Worm (Caenorhabditis elegans) whole organism, young adult: ENCODE data around the gene T23F11.4.

Source experiments
- B0019.2 ChIP-seq: fragments of 200-800 bp; sonication (Bioruptor generic); conservative IDR thresholded peaks from 2 replicates; pipeline ENCODE4 v1.3.6; 2022; ENCODE audit warnings: missing genetic modification reagents, missing genetic modification characterization, missing compliant biosample characterization
- D2030.7 ChIP-seq: fragments of 200-800 bp; sonication (Bioruptor generic); IDR thresholded peaks from 2 replicates; pipeline ENCODE4 v1.3.6; 2022; ENCODE audit warnings: missing genetic modification reagents, missing genetic modification characterization, missing compliant biosample characterization
- F23B12.7 ChIP-seq: sonication (generic microtip); optimal IDR thresholded peaks from 2 replicates; lab custom pipeline; 2017; ENCODE audit warnings: missing genetic modification characterization, mild to moderate bottlenecking, missing compliant biosample characterization, antibody characterized with exemption, moderate library complexity; ENCODE audit not compliant: insufficient read depth
- F39B2.1 ChIP-seq: fragments of 200-800 bp; sonication (Bioruptor generic); IDR thresholded peaks from 2 replicates; pipeline ENCODE4 v1.3.6; 2022; ENCODE audit warnings: missing genetic modification reagents, missing genetic modification characterization, missing compliant biosample characterization
- F49E8.2 ChIP-seq: sonication (generic microtip); optimal IDR thresholded peaks from 3 replicates; lab custom pipeline; 2017; ENCODE audit warnings: missing genetic modification characterization, mild to moderate bottlenecking, missing compliant biosample characterization, antibody characterized with exemption, moderate library complexity; ENCODE audit not compliant: insufficient read depth
- F57A8.1 ChIP-seq: fragments of 200-800 bp; sonication (Bioruptor generic); optimal IDR thresholded peaks from 2 replicates; lab custom pipeline; 2018; ENCODE audit warnings: mild to moderate bottlenecking, missing genetic modification characterization, moderate library complexity, missing compliant biosample characterization
- Y79H2A.3 ChIP-seq: fragments of 200-800 bp; sonication (Bioruptor generic); conservative IDR thresholded peaks from 2 replicates; pipeline ENCODE4 v1.3.6; 2022; ENCODE audit warnings: missing genetic modification reagents, missing genetic modification characterization, missing compliant biosample characterization
- ZK185.1 ChIP-seq: sonication (generic microtip); optimal IDR thresholded peaks from 2 replicates; lab custom pipeline; 2016; ENCODE audit warnings: mild to moderate bottlenecking, missing genetic modification characterization, missing compliant biosample characterization; ENCODE audit not compliant: poor library complexity, severe bottlenecking
- ama-1 ChIP-seq, 3 experiments: fragments of 150-350 bp in 1 of 3; sonication (generic microtip) in 2 of 3; optimal IDR thresholded peaks; 2 replicates each; lab custom pipeline; 2014 to 2018; ENCODE audit warnings: missing biosample characterization in 2 of 3, missing genetic modification characterization in 2 of 3, missing genetic modification reagents in 2 of 3
- attf-5 ChIP-seq: fragments of 200-800 bp; sonication (Bioruptor generic); optimal IDR thresholded peaks from 2 replicates; lab custom pipeline; 2018; ENCODE audit warnings: mild to moderate bottlenecking, missing genetic modification characterization, missing compliant biosample characterization
- bed-1 ChIP-seq: fragments of 200-800 bp; sonication (Bioruptor generic); IDR thresholded peaks from 2 replicates; pipeline ENCODE4 v1.3.6; 2022; ENCODE audit warnings: missing genetic modification reagents, missing genetic modification characterization, missing compliant biosample characterization
- ceh-27 ChIP-seq: fragments of 200-800 bp; sonication (Bioruptor generic); optimal IDR thresholded peaks from 2 replicates; lab custom pipeline; 2018; ENCODE audit warnings: mild to moderate bottlenecking, missing genetic modification characterization, moderate library complexity, missing compliant biosample characterization
- dpl-1 ChIP-seq: fragments of 150-350 bp; optimal IDR thresholded peaks from 2 replicates; lab custom pipeline; 2014; ENCODE audit warnings: missing biosample characterization, missing genetic modification reagents, missing genetic modification characterization
- egl-18 ChIP-seq: fragments of 200-800 bp; sonication (Bioruptor generic); IDR thresholded peaks from 2 replicates; pipeline ENCODE4 v1.3.6; 2022; ENCODE audit warnings: missing genetic modification reagents, missing genetic modification characterization, missing compliant biosample characterization
- egrh-3 ChIP-seq: fragments of 200-800 bp; sonication (Bioruptor generic); IDR thresholded peaks from 2 replicates; pipeline ENCODE4 v1.3.6; 2022; ENCODE audit warnings: missing genetic modification reagents, missing genetic modification characterization, missing compliant biosample characterization
- ekl-4 ChIP-seq: fragments of 200-800 bp; sonication (Bioruptor generic); IDR thresholded peaks from 2 replicates; pipeline ENCODE4 v1.3.6; 2022; ENCODE audit warnings: missing genetic modification reagents, missing genetic modification characterization, missing compliant biosample characterization
- hlh-12 ChIP-seq: sonication (generic microtip); optimal IDR thresholded peaks from 2 replicates; lab custom pipeline; 2016; ENCODE audit warnings: missing genetic modification characterization, missing compliant biosample characterization
- hmg-1.2 ChIP-seq: fragments of 200-800 bp; sonication (Bioruptor generic); IDR thresholded peaks from 2 replicates; pipeline ENCODE4 v1.3.6; 2022; ENCODE audit warnings: missing genetic modification reagents, missing genetic modification characterization, missing compliant biosample characterization
- let-607 ChIP-seq, 2 experiments: fragments of 200-800 bp in 1 of 2; sonication (Bioruptor generic) in 1 of 2; sonication (generic microtip) in 1 of 2; optimal IDR thresholded peaks; 2 replicates each; lab custom pipeline; 2016 to 2018; ENCODE audit warnings: mild to moderate bottlenecking in 2 of 2, missing compliant biosample characterization in 2 of 2, missing genetic modification characterization in 2 of 2, moderate library complexity in 2 of 2, missing genotype in 1 of 2
- lin-35 ChIP-seq, 3 experiments: fragments of 150-350 bp in 2 of 3; sonication (generic microtip) in 1 of 3; optimal IDR thresholded peaks; 2 replicates each; lab custom pipeline; 2014 to 2018; ENCODE audit warnings: missing biosample characterization in 3 of 3, missing genetic modification characterization in 3 of 3, missing genetic modification reagents in 3 of 3
- mcd-1 ChIP-seq: fragments of 200-800 bp; sonication (Bioruptor generic); IDR thresholded peaks from 2 replicates; pipeline ENCODE4 v1.3.6; 2022; ENCODE audit warnings: missing genetic modification reagents, missing genetic modification characterization, missing compliant biosample characterization
- nfyb-1 ChIP-seq: fragments of 200-800 bp; sonication (Bioruptor generic); IDR thresholded peaks from 2 replicates; pipeline ENCODE4 v1.3.6; 2022; ENCODE audit warnings: missing genetic modification reagents, missing genetic modification characterization, missing compliant biosample characterization
- nhr-80 ChIP-seq: sonication (generic microtip); optimal IDR thresholded peaks from 2 replicates; lab custom pipeline; 2016; ENCODE audit warnings: missing genetic modification characterization, missing compliant biosample characterization
- pbrm-1 ChIP-seq: fragments of 200-800 bp; sonication (Bioruptor generic); IDR thresholded peaks from 2 replicates; pipeline ENCODE4 v1.3.6; 2022; ENCODE audit warnings: missing genetic modification reagents, missing genetic modification characterization, missing compliant biosample characterization
- pha-4 ChIP-seq: fragments of 150-350 bp; sonication (generic microtip); optimal IDR thresholded peaks from 2 replicates; lab custom pipeline; 2014; ENCODE audit warnings: missing biosample characterization, missing genetic modification reagents, missing genetic modification characterization
- rec-8 ChIP-seq, 2 experiments: sonication (generic microtip); optimal IDR thresholded peaks; 2 replicates each; lab custom pipeline; 2016; ENCODE audit warnings: mild to moderate bottlenecking in 2 of 2, missing genetic modification characterization in 2 of 2, missing genetic modification reagents in 2 of 2, missing genotype in 2 of 2, missing biosample characterization in 1 of 2, missing compliant biosample characterization in 1 of 2, moderate library complexity in 1 of 2
- rpc-1 ChIP-seq, 2 experiments: fragments of 150-350 bp in 1 of 2; sonication (generic microtip) in 1 of 2; optimal IDR thresholded peaks; 2 replicates each; lab custom pipeline; 2014 to 2018; ENCODE audit warnings: missing biosample characterization in 1 of 2, missing genetic modification characterization in 1 of 2, missing genetic modification reagents in 1 of 2, missing genotype in 1 of 2
- snpc-4 ChIP-seq, 5 experiments: fragments of 150-350 bp in 1 of 5; sonication (generic microtip) in 4 of 5; optimal IDR thresholded peaks; 2 replicates each; lab custom pipeline; 2014 to 2018; ENCODE audit warnings: missing genetic modification characterization in 5 of 5, missing biosample characterization in 3 of 5, antibody characterized with exemption in 2 of 5, mild to moderate bottlenecking in 2 of 5, missing compliant biosample characterization in 2 of 5, missing genotype in 2 of 5, moderate library complexity in 2 of 5, missing genetic modification reagents in 1 of 5
- tbp1 ChIP-seq: fragments of 200-800 bp; sonication (Bioruptor generic); optimal IDR thresholded peaks from 2 replicates; lab custom pipeline; 2018; ENCODE audit warnings: mild to moderate bottlenecking, missing genetic modification characterization, missing compliant biosample characterization
- tlf-1 ChIP-seq: fragments of 200-800 bp; sonication (Bioruptor generic); optimal IDR thresholded peaks from 2 replicates; lab custom pipeline; 2018; ENCODE audit warnings: mild to moderate bottlenecking, missing genetic modification characterization, missing compliant biosample characterization
- unc-62 ChIP-seq: fragments of 150-350 bp; optimal IDR thresholded peaks from 2 replicates; lab custom pipeline; 2014; ENCODE audit warnings: missing biosample characterization, missing genetic modification reagents, missing genetic modification characterization
- xnd-1 ChIP-seq: sonication (generic microtip); optimal IDR thresholded peaks from 2 replicates; lab custom pipeline; 2016; ENCODE audit warnings: missing genotype, missing genetic modification reagents, missing genetic modification characterization, missing compliant biosample characterization
- zim-3 ChIP-seq: sonication (generic microtip); optimal IDR thresholded peaks from 2 replicates; lab custom pipeline; 2017; ENCODE audit warnings: mild to moderate bottlenecking, missing genetic modification characterization, moderate library complexity, missing compliant biosample characterization
- ztf-18 ChIP-seq: sonication (generic microtip); optimal IDR thresholded peaks from 2 replicates; lab custom pipeline; 2016; ENCODE audit warnings: missing genotype, mild to moderate bottlenecking, missing genetic modification characterization, missing compliant biosample characterization
- ztf-22 ChIP-seq: fragments of 200-800 bp; sonication (Bioruptor generic); optimal IDR thresholded peaks from 2 replicates; lab custom pipeline; 2018; ENCODE audit warnings: mild to moderate bottlenecking, missing genetic modification characterization, moderate library complexity, missing compliant biosample characterization
- ztf-28 ChIP-seq: fragments of 200-800 bp; sonication (Bioruptor generic); IDR thresholded peaks from 2 replicates; pipeline ENCODE4 v1.3.6; 2022; ENCODE audit warnings: missing genetic modification reagents, missing genetic modification characterization, missing compliant biosample characterization
- ztf-3 ChIP-seq: fragments of 200-800 bp; sonication (Bioruptor generic); optimal IDR thresholded peaks from 2 replicates; lab custom pipeline; 2018; ENCODE audit warnings: mild to moderate bottlenecking, missing genetic modification characterization, missing compliant biosample characterization

T23F11.4 gene

DNA sequence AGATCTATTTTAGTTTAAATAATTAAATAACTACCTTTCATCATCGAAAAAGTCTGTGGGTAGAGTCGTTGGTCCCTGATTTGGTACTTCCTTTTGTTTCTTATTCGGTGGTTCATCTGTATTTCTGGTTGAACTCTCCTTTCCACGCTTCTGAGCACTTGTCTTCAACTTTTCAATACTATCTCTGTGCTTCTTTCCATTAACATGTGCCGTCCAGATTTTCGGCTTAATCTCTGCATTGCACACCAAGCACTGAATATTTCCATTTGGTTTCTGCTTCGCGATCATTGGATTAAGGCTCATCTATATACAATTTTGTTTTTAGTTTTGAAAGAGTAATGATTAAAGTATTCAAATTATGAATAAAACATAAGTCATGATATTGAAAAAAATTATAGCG lies 34.8 kb upstream of the T23F11.4 start, which contains the start of gene sel-13:
TSS of gene sel-13 (minus strand) at position 303 of the 400 bp plus-strand sequence.
- no peak for TF ChIP-seq nhr-80 (tag; lab: Kevin White, UChicago)
- no peak for TF ChIP-seq ztf-28 (GFP tag; lab: Robert Waterston, UW)
- TF ChIP-seq ZK185.1 (tag; lab: Kevin White, UChicago), result no peak
- no peak for TF ChIP-seq ztf-3 (GFP tag; lab: Kevin White, UChicago)
- TF ChIP-seq mcd-1, result no peak
- no peak for TF ChIP-seq xnd-1 (tag; lab: Kevin White, UChicago)

DNA sequence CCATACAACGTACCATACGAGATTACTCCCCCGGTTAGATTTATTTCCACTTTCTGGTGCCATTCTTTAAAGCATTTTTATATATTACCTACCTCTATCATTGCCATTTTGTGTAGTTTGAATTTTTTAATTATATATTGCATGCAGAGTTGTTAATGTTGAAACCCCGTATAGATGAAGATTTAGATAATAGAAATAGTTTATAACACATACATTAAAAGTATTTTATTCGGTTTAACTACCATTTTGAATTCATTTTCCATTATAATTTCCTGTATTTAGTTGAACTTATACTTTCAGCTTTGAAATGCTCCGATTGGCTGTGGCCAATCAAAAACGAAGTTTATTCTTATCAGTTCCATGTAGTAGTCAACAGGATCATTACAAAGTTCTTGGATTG lies 32.6 kb upstream of the T23F11.4 start, which contains the start of gene dnj-18:
TSS of gene dnj-18 (plus strand) at position 301 of the 400 bp plus-strand sequence.
- TF ChIP-seq B0019.2 (GFP tag; lab: Robert Waterston, UW) (no peak), ztf-3 (GFP tag; lab: Kevin White, UChicago) (no peak), Y79H2A.3 (no peak), ztf-22 (GFP tag; lab: Kevin White, UChicago) (no peak), hlh-12 (tag; lab: Kevin White, UChicago) (no peak), dpl-1 (no peak), ztf-18 (tag; lab: Kevin White, UChicago) (no peak), rpc-1 (optimal IDR thresholded peaks at IDR 0.05; lab: Kevin White, UChicago) (no peak), rpc-1 (tag; optimal IDR thresholded peaks at IDR 0.05; lab: Kevin White, UChicago) (no peak), egl-18 (GFP tag; lab: Robert Waterston, UW) (no peak), hmg-1.2 (GFP tag; lab: Robert Waterston, UW) (no peak), pha-4 (no peak)

DNA sequence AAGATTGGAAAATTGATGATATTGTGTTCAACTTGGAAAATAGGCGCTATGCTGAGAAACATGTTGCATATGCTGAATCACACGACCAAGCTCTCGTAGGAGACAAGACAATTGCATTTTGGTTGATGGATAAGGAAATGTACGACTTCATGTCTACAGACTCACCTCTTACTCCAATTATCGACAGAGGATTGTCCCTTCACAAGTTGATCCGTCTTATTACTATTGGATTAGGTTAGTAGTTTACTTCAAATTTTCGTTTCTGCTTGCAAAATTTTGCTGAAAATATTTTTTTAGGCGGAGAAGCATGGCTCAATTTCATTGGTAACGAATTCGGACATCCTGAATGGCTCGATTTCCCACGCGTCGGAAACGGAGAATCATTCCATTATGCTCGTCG lies 31.7 kb upstream of the T23F11.4 start:
- TF ChIP-seq D2030.7 (GFP tag; lab: Robert Waterston, UW) (no peak), egrh-3 (GFP tag; lab: Robert Waterston, UW) (no peak)

DNA sequence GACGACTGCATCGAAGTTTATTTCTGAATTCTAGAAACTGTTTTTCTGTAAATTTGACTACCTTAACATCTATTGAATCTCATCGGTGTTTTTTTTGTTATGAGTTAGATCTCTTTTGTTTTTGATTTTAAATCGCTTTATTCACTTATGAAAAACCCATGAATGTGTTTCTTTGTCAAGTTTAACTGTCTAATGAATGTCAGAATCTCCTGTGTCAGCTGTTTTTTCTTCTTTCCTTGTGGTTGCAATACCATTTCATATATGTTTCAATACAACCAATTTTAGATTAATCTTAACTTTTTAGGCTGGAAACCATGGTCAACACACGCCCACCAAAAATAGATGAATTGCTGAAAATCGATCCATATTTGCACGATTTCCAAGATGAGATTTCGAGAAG lies 29.9 kb upstream of the T23F11.4 start, which contains the start of gene T04A8.7:
TSS of gene T04A8.7 (plus strand) at position 301 of the 400 bp plus-strand sequence.
- TF ChIP-seq pbrm-1 (GFP tag; lab: Robert Waterston, UW), result no peak
- TF ChIP-seq ekl-4 (GFP tag; lab: Robert Waterston, UW), result 0 out of 2 replicates have a peak, but pooled peaks have one; percentile 20
- TF ChIP-seq ztf-18 (tag; lab: Kevin White, UChicago), result peak; percentile 29
- no peak for TF ChIP-seq ama-1 (optimal IDR thresholded peaks at IDR 0.05; lab: Kevin White, UChicago)
- peak in 1 of 2 experiments; percentile 18 for TF ChIP-seq ama-1 (GFP tag; optimal IDR thresholded peaks at IDR 0.05; lab: Kevin White, UChicago)

DNA sequence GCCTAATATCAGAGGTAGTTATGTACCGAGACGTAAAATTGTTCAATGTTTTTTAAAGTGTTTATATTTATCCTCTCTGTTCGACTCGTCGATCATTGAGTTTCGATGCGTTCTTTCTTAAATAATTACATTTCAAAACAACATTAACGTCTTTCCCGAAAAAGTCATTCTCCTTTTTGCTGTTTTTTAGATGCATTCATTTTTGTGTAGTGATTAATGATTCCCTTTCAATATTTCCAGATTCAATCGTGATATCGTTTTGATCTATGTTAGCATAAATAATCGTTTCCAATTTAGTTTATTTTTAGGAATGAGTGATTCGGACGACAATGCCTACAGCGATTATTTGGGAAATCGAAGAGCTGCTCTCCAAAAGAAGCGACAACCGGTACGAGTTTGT lies 28.5 kb upstream of the T23F11.4 start, which contains the start of gene T04A8.8:
TSS of gene T04A8.8 (plus strand) at position 301 of the 400 bp plus-strand sequence.
- TF ChIP-seq bed-1 (no peak), rec-8 (tag; optimal IDR thresholded peaks at IDR 0.05; lab: Kevin White, UChicago) (no peak), zim-3 (tag; lab: Kevin White, UChicago) (no peak), snpc-4 (GFP tag; optimal IDR thresholded peaks at IDR 0.05; lab: Kevin White, UChicago) (no peak), snpc-4 (tag; optimal IDR thresholded peaks at IDR 0.05; lab: Kevin White, UChicago) (no peak), ceh-27 (GFP tag; lab: Kevin White, UChicago) (no peak)

DNA sequence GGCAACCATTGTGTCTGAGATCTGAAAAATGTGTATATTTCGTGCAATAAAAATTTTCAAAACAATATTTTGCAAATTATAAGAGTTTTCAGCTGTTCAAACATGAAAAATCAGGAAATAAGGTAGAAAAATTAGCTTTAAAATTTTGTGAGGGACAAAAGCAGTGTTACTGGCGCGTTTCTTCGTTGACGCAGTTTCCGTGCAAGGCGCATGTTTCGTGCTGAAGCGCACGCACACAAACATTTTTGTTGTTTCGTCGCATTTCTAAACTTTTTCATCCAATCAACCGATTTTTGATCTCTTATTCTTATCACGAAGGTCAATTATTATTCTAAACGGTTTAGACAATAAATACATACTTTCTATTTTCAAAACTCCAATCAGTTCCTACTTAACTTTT lies 28.1 kb upstream of the T23F11.4 start, which contains the start of gene nifk-1:
TSS of gene nifk-1 (minus strand) at position 27 of the 400 bp plus-strand sequence.
- TF ChIP-seq F57A8.1 (GFP tag; lab: Kevin White, UChicago) (no peak), pha-4 (no peak), nhr-80 (tag; lab: Kevin White, UChicago) (peak; percentile 79), ekl-4 (GFP tag; lab: Robert Waterston, UW) (no peak), F23B12.7 (tag; lab: Kevin White, UChicago) (peak; percentile 57), lin-35 (GFP tag; optimal IDR thresholded peaks at IDR 0.05; lab: Kevin White, UChicago) (peak in 1 of 3 experiments; percentile 47), nfyb-1 (GFP tag; lab: Robert Waterston, UW) (peak; percentile 56; the same call in 1 of the 2 replicates), tbp1 (GFP tag; lab: Kevin White, UChicago) (peak; percentile 46), tlf-1 (GFP tag; lab: Kevin White, UChicago) (peak; percentile 3), unc-62 (GFP tag; lab: Kevin White, UChicago) (no peak), dpl-1 (peak; percentile 34), F49E8.2 (no peak), let-607 (tag; optimal IDR thresholded peaks at IDR 0.05; lab: Kevin White, UChicago) (peak in 1 of 2 experiments; percentile 22), attf-5 (GFP tag; lab: Kevin White, UChicago) (peak; percentile 86), F39B2.1 (GFP tag; lab: Robert Waterston, UW) (no peak)
